Fruit fly (Drosophila melanogaster) whole organism, embryonic: ENCODE results near the gene CG15145.

Experiments
- B-H2 ChIP-seq: fragments of 200-800 bp; sonication (Bioruptor generic); optimal IDR thresholded peaks from 2 replicates; lab custom pipeline; 2018; ENCODE audit warnings: missing biosample characterization, mild to moderate bottlenecking, missing genetic modification characterization
- CG12744 ChIP-seq: fragments of 200-800 bp; sonication (Bioruptor generic); optimal IDR thresholded peaks from 2 replicates; lab custom pipeline; 2016; ENCODE audit warnings: missing biosample characterization, missing genetic modification characterization
- CG13296 ChIP-seq: fragments of 200-800 bp; sonication (Bioruptor generic); optimal IDR thresholded peaks from 3 replicates; lab custom pipeline; 2018; ENCODE audit warnings: missing biosample characterization, mild to moderate bottlenecking, missing genetic modification characterization
- CG13775 ChIP-seq: fragments of 200-800 bp; sonication (Bioruptor generic); optimal IDR thresholded peaks from 3 replicates; lab custom pipeline; 2017; ENCODE audit warnings: missing biosample characterization, mild to moderate bottlenecking, missing genetic modification characterization
- CG14441 ChIP-seq: fragments of 200-800 bp; sonication (Bioruptor generic); IDR thresholded peaks from 2 replicates; pipeline ENCODE4 v1.3.6; 2022; ENCODE audit warnings: missing biosample characterization, missing genetic modification characterization
- CG14965 ChIP-seq: fragments of 200-800 bp; sonication (Bioruptor generic); optimal IDR thresholded peaks from 2 replicates; lab custom pipeline; 2016; ENCODE audit warnings: missing biosample characterization, missing genetic modification characterization, borderline replicate concordance
- CG15269 ChIP-seq: fragments of 200-800 bp; sonication (Bioruptor generic); optimal IDR thresholded peaks from 2 replicates; lab custom pipeline; 2018; ENCODE audit warnings: missing biosample characterization, mild to moderate bottlenecking, missing genetic modification characterization, moderate library complexity
- CG15514 ChIP-seq: fragments of 200-800 bp; sonication (Bioruptor generic); optimal IDR thresholded peaks from 3 replicates; lab custom pipeline; 2017; ENCODE audit warnings: missing biosample characterization, missing genetic modification characterization, mild to moderate bottlenecking, moderate library complexity, missing genetic modification reagents
- CG17186 ChIP-seq: fragments of 200-800 bp; sonication (Bioruptor generic); optimal IDR thresholded peaks from 3 replicates; lab custom pipeline; 2017; ENCODE audit warnings: missing biosample characterization, missing genetic modification reagents, missing genetic modification characterization
- CG2678 ChIP-seq: fragments of 200-800 bp; sonication (Bioruptor generic); optimal IDR thresholded peaks from 3 replicates; lab custom pipeline; 2019; ENCODE audit warnings: missing biosample characterization, mild to moderate bottlenecking, missing genetic modification characterization, moderate library complexity
- CG31224 ChIP-seq: fragments of 200-800 bp; sonication (Bioruptor generic); IDR thresholded peaks from 2 replicates; pipeline ENCODE4 v1.3.6; 2022; ENCODE audit warnings: missing biosample characterization, missing genetic modification characterization
- CG32532 ChIP-seq: fragments of 200-800 bp; sonication (Bioruptor generic); IDR thresholded peaks from 2 replicates; pipeline ENCODE4 v1.3.6; 2022; ENCODE audit warnings: missing biosample characterization, missing genetic modification characterization
- CG3847 ChIP-seq: fragments of 200-800 bp; sonication (Bioruptor generic); IDR thresholded peaks from 2 replicates; pipeline ENCODE4 v1.3.6; 2022; ENCODE audit warnings: missing biosample characterization, missing genetic modification characterization
- CG3995 ChIP-seq: fragments of 200-800 bp; sonication (Bioruptor generic); optimal IDR thresholded peaks from 3 replicates; lab custom pipeline; 2016; ENCODE audit warnings: missing biosample characterization, missing genetic modification characterization
- CG6654 ChIP-seq: fragments of 200-800 bp; sonication (Bioruptor generic); optimal IDR thresholded peaks from 2 replicates; lab custom pipeline; 2017; ENCODE audit warnings: missing biosample characterization, mild to moderate bottlenecking, missing genetic modification characterization
- CG6791 ChIP-seq: fragments of 200-800 bp; sonication (Bioruptor generic); IDR thresholded peaks from 3 replicates; pipeline ENCODE4 v1.3.6; 2022; ENCODE audit warnings: missing biosample characterization, missing genetic modification characterization; ENCODE audit not compliant: partially characterized antibody
- CG8765 ChIP-seq: fragments of 200-800 bp; sonication (Bioruptor generic); IDR thresholded peaks from 2 replicates; pipeline ENCODE4 v1.3.6; 2022; ENCODE audit warnings: missing biosample characterization, missing genetic modification characterization
- CG8944 ChIP-seq: fragments of 200-800 bp; sonication (Bioruptor generic); optimal IDR thresholded peaks from 3 replicates; lab custom pipeline; 2016; ENCODE audit warnings: missing biosample characterization, missing genetic modification characterization
- Dad ChIP-seq: fragments of 200-800 bp; sonication (Bioruptor generic); optimal IDR thresholded peaks from 3 replicates; lab custom pipeline; 2016; ENCODE audit warnings: missing biosample characterization, missing genetic modification characterization
- Dip2 ChIP-seq: fragments of 200-800 bp; sonication (Bioruptor generic); IDR thresholded peaks from 2 replicates; pipeline ENCODE4 v1.3.6; 2022; ENCODE audit warnings: missing biosample characterization, missing genetic modification characterization
- Dp ChIP-seq: fragments of 200-800 bp; sonication (Bioruptor generic); optimal IDR thresholded peaks from 2 replicates; lab custom pipeline; 2018; ENCODE audit warnings: missing biosample characterization, mild to moderate bottlenecking, missing genetic modification characterization, moderate library complexity
- Fer1 ChIP-seq: fragments of 200-800 bp; sonication (Bioruptor generic); optimal IDR thresholded peaks from 2 replicates; lab custom pipeline; 2017; ENCODE audit warnings: missing biosample characterization, mild to moderate bottlenecking, missing genetic modification characterization
- GATAe ChIP-seq: fragments of 200-800 bp; sonication (Bioruptor generic); conservative IDR thresholded peaks from 2 replicates; pipeline ENCODE4 v1.3.6; 2022; ENCODE audit warnings: missing biosample characterization, missing genetic modification characterization
- Hr51 ChIP-seq, 2 experiments: fragments of 200-800 bp; sonication (Bioruptor generic); optimal IDR thresholded peaks; 2 replicates in 1 of 2; 3 replicates in 1 of 2; lab custom pipeline; 2016 to 2018; ENCODE audit warnings: missing biosample characterization in 2 of 2, missing genetic modification characterization in 2 of 2, mild to moderate bottlenecking in 1 of 2, moderate library complexity in 1 of 2
- Hr78 ChIP-seq, 2 experiments: fragments of 200-800 bp in 1 of 2; fragments of >200 bp in 1 of 2; sonication (Bioruptor generic) in 1 of 2; optimal IDR thresholded peaks; 2 replicates each; lab custom pipeline; 2017 to 2019; ENCODE audit warnings: missing biosample characterization in 2 of 2, missing genetic modification characterization in 2 of 2, mild to moderate bottlenecking in 1 of 2, moderate library complexity in 1 of 2
- Neu2 ChIP-seq: fragments of 200-800 bp; sonication (Bioruptor generic); optimal IDR thresholded peaks from 3 replicates; lab custom pipeline; 2016; ENCODE audit warnings: missing biosample characterization, missing genetic modification characterization, borderline replicate concordance
- Nf-YA ChIP-seq: fragments of 200-800 bp; sonication (Bioruptor generic); IDR thresholded peaks from 2 replicates; pipeline ENCODE4 v1.3.6; 2022; ENCODE audit warnings: missing biosample characterization, missing genetic modification characterization
- Oli ChIP-seq: fragments of 200-800 bp; sonication (Bioruptor generic); optimal IDR thresholded peaks from 2 replicates; lab custom pipeline; 2018; ENCODE audit warnings: missing biosample characterization, mild to moderate bottlenecking, missing genetic modification characterization, moderate library complexity
- Pdp1 ChIP-seq, 2 experiments: fragments of 200-800 bp; sonication (Bioruptor generic); optimal IDR thresholded peaks; 3 replicates each; lab custom pipeline; 2016; ENCODE audit warnings: missing biosample characterization in 2 of 2, missing genetic modification characterization in 2 of 2, mild to moderate bottlenecking in 1 of 2, moderate library complexity in 1 of 2
- Trl ChIP-seq, 3 experiments: fragments of >200 bp in 2 of 3; fragments of 200-800 bp in 1 of 3; sonication (Bioruptor generic) in 1 of 3; optimal IDR thresholded peaks; 2 replicates in 1 of 3; 3 replicates in 2 of 3; lab custom pipeline; 2016 to 2017; ENCODE audit warnings: missing biosample characterization in 1 of 3, missing genetic modification characterization in 1 of 3
- Vsx1 ChIP-seq: fragments of 200-800 bp; sonication (Bioruptor generic); optimal IDR thresholded peaks from 2 replicates; lab custom pipeline; 2017; ENCODE audit warnings: missing biosample characterization, mild to moderate bottlenecking, missing genetic modification characterization, missing genetic modification reagents
- al ChIP-seq: fragments of 200-800 bp; sonication (Bioruptor generic); IDR thresholded peaks from 2 replicates; pipeline ENCODE4 v1.3.6; 2022; ENCODE audit warnings: missing biosample characterization, missing genetic modification characterization
- cato ChIP-seq: fragments of 200-800 bp; sonication (Bioruptor generic); optimal IDR thresholded peaks from 2 replicates; lab custom pipeline; 2016; ENCODE audit warnings: missing biosample characterization, missing genetic modification characterization, borderline replicate concordance
- croc ChIP-seq: fragments of 200-800 bp; sonication (Bioruptor generic); conservative IDR thresholded peaks from 3 replicates; pipeline ENCODE4 v1.3.6; 2022; ENCODE audit warnings: missing biosample characterization, missing genetic modification characterization
- inv ChIP-seq: fragments of 200-800 bp; sonication (Bioruptor generic); IDR thresholded peaks from 2 replicates; pipeline ENCODE4 v1.3.6; 2022; ENCODE audit warnings: missing biosample characterization, missing genetic modification characterization; ENCODE audit not compliant: partially characterized antibody
- jigr1 ChIP-seq: fragments of 200-800 bp; sonication (Bioruptor generic); IDR thresholded peaks from 3 replicates; pipeline ENCODE4 v1.3.6; 2022; ENCODE audit warnings: missing biosample characterization, missing genetic modification characterization
- klu ChIP-seq: fragments of 200-800 bp; sonication (Bioruptor generic); IDR thresholded peaks from 2 replicates; pipeline ENCODE4 v1.3.6; 2022; ENCODE audit warnings: missing biosample characterization, missing genetic modification characterization
- knrl ChIP-seq: fragments of 200-800 bp; sonication (Bioruptor generic); IDR thresholded peaks from 3 replicates; pipeline ENCODE4 v1.3.6; 2022; ENCODE audit warnings: missing biosample characterization, missing genetic modification characterization; ENCODE audit not compliant: partially characterized antibody
- lbe ChIP-seq: fragments of 200-800 bp; sonication (Bioruptor generic); optimal IDR thresholded peaks from 2 replicates; lab custom pipeline; 2016; ENCODE audit warnings: missing biosample characterization, mild to moderate bottlenecking, missing genetic modification characterization
- lmd ChIP-seq: fragments of 200-800 bp; sonication (Bioruptor generic); IDR thresholded peaks from 2 replicates; pipeline ENCODE4 v1.3.6; 2022; ENCODE audit warnings: missing biosample characterization, missing genetic modification characterization
- nerfin-1 ChIP-seq: fragments of 200-800 bp; sonication (Bioruptor generic); optimal IDR thresholded peaks from 3 replicates; lab custom pipeline; 2019; ENCODE audit warnings: missing biosample characterization, mild to moderate bottlenecking, missing genetic modification characterization, moderate library complexity
- onecut ChIP-seq: fragments of 200-800 bp; sonication (Bioruptor generic); IDR thresholded peaks from 2 replicates; pipeline ENCODE4 v1.3.6; 2022; ENCODE audit warnings: missing biosample characterization, missing genetic modification characterization
- prd ChIP-seq, 3 experiments: fragments of >200 bp in 2 of 3; fragments of 200-800 bp in 1 of 3; sonication (Bioruptor generic) in 1 of 3; optimal IDR thresholded peaks in 2 of 3; IDR thresholded peaks in 1 of 3; 2 replicates in 2 of 3; 3 replicates in 1 of 3; pipeline versions ENCODE4 v1.3.6 to Lab custom; 2017 to 2022; ENCODE audit warnings: missing biosample characterization in 1 of 3, missing genetic modification characterization in 1 of 3
- pros ChIP-seq: fragments of 200-800 bp; sonication (Bioruptor generic); optimal IDR thresholded peaks from 3 replicates; lab custom pipeline; 2019; ENCODE audit warnings: missing biosample characterization, mild to moderate bottlenecking, missing genetic modification characterization, moderate library complexity
- pum ChIP-seq: fragments of 200-800 bp; sonication (Bioruptor generic); optimal IDR thresholded peaks from 2 replicates; lab custom pipeline; 2016; ENCODE audit warnings: missing biosample characterization, missing genetic modification characterization
- scrt ChIP-seq: fragments of 200-800 bp; sonication (Bioruptor generic); optimal IDR thresholded peaks from 2 replicates; lab custom pipeline; 2018; ENCODE audit warnings: missing biosample characterization, mild to moderate bottlenecking, missing genetic modification characterization, moderate library complexity
- tap ChIP-seq: fragments of 200-800 bp; optimal IDR thresholded peaks from 3 replicates; lab custom pipeline; 2019; ENCODE audit warnings: missing biosample characterization, mild to moderate bottlenecking, missing genetic modification characterization, moderate library complexity

The CG15145 gene

DNA sequence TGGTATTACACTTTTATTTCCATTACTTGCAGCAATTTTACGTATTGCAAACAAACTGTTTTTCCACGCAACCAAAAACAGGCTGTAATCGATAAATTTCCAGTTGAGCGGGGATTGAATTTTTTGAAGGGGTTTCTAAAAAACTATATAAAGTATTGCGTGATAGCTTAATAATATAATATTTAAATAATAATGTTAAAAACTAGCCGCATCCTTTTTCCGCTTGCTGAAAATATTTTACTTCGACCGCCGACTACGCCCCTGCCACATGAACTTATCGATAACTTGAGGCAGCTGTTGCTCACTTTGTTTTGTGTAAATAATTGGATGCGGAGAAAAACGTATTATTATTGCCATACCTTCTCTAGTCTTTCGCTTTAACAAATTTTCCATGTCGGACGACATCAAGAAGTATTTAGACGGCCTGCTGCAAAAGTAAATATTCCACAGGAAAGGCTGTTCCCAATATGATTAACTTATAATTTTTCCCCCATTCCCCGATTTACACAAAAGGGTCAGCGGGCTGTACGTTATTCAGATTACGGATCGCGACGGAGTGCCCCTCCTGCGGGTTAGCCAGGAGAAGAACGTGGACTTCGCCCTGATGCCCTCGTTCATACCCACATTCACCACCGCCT, 51.0 kb downstream of the CG15145 start, which contains the start of the genes fws and Lamtor3 (continued):
- TF ChIP-seq Hr51 (GFP tag; optimal IDR thresholded peaks at IDR 0.05; lab: Kevin White, UChicago) (peak; percentile 91 to 98), lbe (GFP tag; lab: Kevin White, UChicago) (peak; percentile 98), CG14441 (GFP tag; lab: Robert Waterston, UW) (peak; percentile 100), pros (no peak), inv (GFP tag; lab: Robert Waterston, UW) (no peak; the same call in 1 of the 2 replicates), CG14965 (no peak), Hr78 (GFP tag; optimal IDR thresholded peaks at IDR 0.05; lab: Kevin White, UChicago) (no peak), Oli (peak; percentile 99), pum (GFP tag; lab: Kevin White, UChicago) (peak; percentile 68), tap (tag; lab: Kevin White, UChicago) (peak; percentile 97), CG32532 (GFP tag; lab: Robert Waterston, UW) (peak; percentile 99), CG8765 (GFP tag; lab: Robert Waterston, UW) (peak; percentile 99), al (GFP tag; lab: Robert Waterston, UW) (peak; percentile 99), nerfin-1 (tag; lab: Kevin White, UChicago) (peak; percentile 93), CG15514 (GFP tag; lab: Kevin White, UChicago) (peak; percentile 94), B-H2 (peak; percentile 46), Fer1 (GFP tag; lab: Kevin White, UChicago) (peak; percentile 96), CG2678 (tag; lab: Kevin White, UChicago) (peak; percentile 98), Nf-YA (GFP tag; lab: Robert Waterston, UW) (peak; percentile 97), CG6654 (peak; percentile 91), Dip2 (GFP tag; lab: Robert Waterston, UW) (peak; percentile 80), CG3995 (GFP tag; lab: Kevin White, UChicago) (peak; percentile 73), Trl (optimal IDR thresholded peaks at IDR 0.05; lab: Kevin White, UChicago) (no peak), Trl (GFP tag; optimal IDR thresholded peaks at IDR 0.05; lab: Kevin White, UChicago) (peak; percentile 77), CG13775 (peak; percentile 99), prd (optimal IDR thresholded peaks at IDR 0.05; lab: Kevin White, UChicago) (no peak), prd (GFP tag; IDR thresholded peaks at IDR 0.05; lab: Robert Waterston, UW) (peak; percentile 100), knrl (GFP tag; lab: Robert Waterston, UW) (0 out of 3 replicates have a peak, but pooled peaks have one; percentile 32), CG6791 (GFP tag; lab: Robert Waterston, UW) (peak; percentile 63; the same call in 2 of the 3 replicates), GATAe (GFP tag; lab: Robert Waterston, UW) (peak; percentile 98), jigr1 (GFP tag; lab: Robert Waterston, UW) (peak; percentile 96), CG3847 (peak; percentile 99), CG15269 (peak; percentile 98), CG8944 (GFP tag; lab: Kevin White, UChicago) (peak; percentile 75), scrt (peak; percentile 97), CG17186 (GFP tag; lab: Kevin White, UChicago) (peak; percentile 91), CG31224 (GFP tag; lab: Robert Waterston, UW) (peak; percentile 97), Pdp1 (GFP tag; optimal IDR thresholded peaks at IDR 0.05; lab: Kevin White, UChicago) (peak; percentile 83 to 85), Dp (GFP tag; lab: Kevin White, UChicago) (peak; percentile 56), CG13296 (GFP tag; lab: Kevin White, UChicago) (peak; percentile 96), klu (GFP tag; lab: Robert Waterston, UW) (peak; percentile 98), Dad (peak; percentile 85), croc (GFP tag; lab: Robert Waterston, UW) (peak; percentile 97), cato (GFP tag; lab: Kevin White, UChicago) (peak; percentile 96), CG12744 (GFP tag; lab: Kevin White, UChicago) (peak; percentile 74), Neu2 (no peak), onecut (peak; percentile 94), lmd (GFP tag; lab: Robert Waterston, UW) (peak; percentile 100), Vsx1 (GFP tag; lab: Kevin White, UChicago) (peak; percentile 95)
